Worm (Caenorhabditis elegans): ENCODE measurements around the gene nlp-63.

The nlp-63 gene

DNA sequence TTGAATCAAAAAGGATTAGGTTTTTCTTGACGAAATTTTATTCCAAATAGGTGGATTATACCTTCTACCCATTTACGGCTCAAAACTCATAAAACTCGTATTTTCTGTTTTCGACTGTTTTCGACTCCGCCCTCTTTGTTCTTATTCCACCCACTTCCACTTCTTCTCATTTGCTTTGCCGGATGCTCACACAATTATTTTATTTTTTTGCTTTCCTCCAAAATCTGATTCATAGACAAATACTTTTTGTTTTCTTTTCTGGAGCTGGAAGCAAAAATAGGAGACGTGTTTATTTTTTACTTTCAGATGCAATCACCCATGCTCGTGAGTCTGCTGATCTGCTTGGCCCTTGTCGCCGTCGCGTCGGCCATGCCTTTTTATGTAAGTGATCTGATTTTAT, at the start of gene nlp-63:
Gene nlp-63, plus strand, starts transcription at position 301 of the 400 bp plus-strand sequence.
- TF ChIP-seq elt-2 (tag; optimal IDR thresholded peaks at IDR 0.05) = no peak
- TF ChIP-seq ceh-2 (tag; optimal IDR thresholded peaks at IDR 0.05) = no peak
- TF ChIP-seq mec-3 (tag; optimal IDR thresholded peaks at IDR 0.05; ENCODE audit: borderline replicate concordance) = no peak
- no peak for TF ChIP-seq nhr-232 (tag; optimal IDR thresholded peaks at IDR 0.05)
- TF ChIP-seq lim-6 (tag; optimal IDR thresholded peaks at IDR 0.05) = no peak
- TF ChIP-seq gmeb-2 (tag; optimal IDR thresholded peaks at IDR 0.05) = no peak
- TF ChIP-seq fkh-6 (tag; optimal IDR thresholded peaks at IDR 0.05) = no peak
- TF ChIP-seq hlh-8 (tag; optimal IDR thresholded peaks at IDR 0.05) = no peak
- no peak for TF ChIP-seq lin-11 (tag; optimal IDR thresholded peaks at IDR 0.05)
- TF ChIP-seq ahr-1 (tag; optimal IDR thresholded peaks at IDR 0.05) = no peak
- TF ChIP-seq ceh-9 (tag; optimal IDR thresholded peaks at IDR 0.05) = no peak
- no peak for TF ChIP-seq ama-1 (optimal IDR thresholded peaks at IDR 0.05)
- TF ChIP-seq ceh-24 (tag; optimal IDR thresholded peaks at IDR 0.05) = no peak
- TF ChIP-seq hlh-15 (tag; optimal IDR thresholded peaks at IDR 0.05) = no peak
- no peak for TF ChIP-seq elt-4 (tag; optimal IDR thresholded peaks at IDR 0.05)
- no peak for TF ChIP-seq fax-1 (tag; optimal IDR thresholded peaks at IDR 0.05)
- TF ChIP-seq C08G9.2 (tag; optimal IDR thresholded peaks at IDR 0.05) = no peak

- TF ChIP-seq T23F11.4 (GFP tag; optimal IDR thresholded peaks at IDR 0.05) (no peak), ttx-3 (tag; optimal IDR thresholded peaks at IDR 0.05) (no peak), hlh-6 (tag; optimal IDR thresholded peaks at IDR 0.05) (no peak), ceh-14 (tag; optimal IDR thresholded peaks at IDR 0.05) (no peak), ama-1 (optimal IDR thresholded peaks at IDR 0.05) (no peak), sox-2 (GFP tag; IDR thresholded peaks at IDR 0.05) (no peak), mec-3 (tag; optimal IDR thresholded peaks at IDR 0.05; ENCODE audit: borderline replicate concordance) (no peak), ceh-2 (tag; optimal IDR thresholded peaks at IDR 0.05) (no peak), pha-4 (tag; optimal IDR thresholded peaks at IDR 0.05) (no peak), nhr-11 (tag; optimal IDR thresholded peaks at IDR 0.05) (no peak)
Measured at ce11 chrII:10105604-10106003, 49.6 kb upstream of the nlp-63 start, which contains the start of gene ZK945.4. Gene ZK945.4 (minus strand): TSS chrII:10105704.

DNA sequence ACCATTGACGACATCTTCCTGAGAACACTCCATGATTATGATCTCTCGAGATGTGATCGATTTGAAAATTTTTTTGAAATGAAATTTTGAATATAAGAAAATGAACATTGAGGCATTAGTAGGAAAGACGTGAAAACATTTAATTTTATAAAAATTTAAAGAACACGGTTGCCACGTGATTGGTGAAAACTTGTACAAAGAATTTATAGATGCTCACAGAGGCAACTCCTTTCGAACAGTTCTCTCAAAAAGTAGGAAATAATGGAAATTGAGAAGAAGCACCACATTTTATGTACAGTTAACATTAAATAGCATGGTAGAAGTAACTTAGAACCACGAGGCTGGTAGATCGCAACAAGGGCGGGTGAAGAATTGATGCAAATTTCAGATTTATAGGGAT, 48.3 kb upstream of the nlp-63 start, which contains the start of gene ZK945.6:
Gene ZK945.6, minus strand, starts transcription at position 101 of the 400 bp plus-strand sequence.
- no peak for TF ChIP-seq C08G9.2 (tag; optimal IDR thresholded peaks at IDR 0.05)

ce11 chrII:10108377-10108776, 46.8 kb upstream of the nlp-63 start, which contains the start of the genes ZK945.7 and ZK945.8:
Gene ZK945.7 (minus strand): TSS chrII:10108477.
Gene ZK945.8 (plus strand): TSS chrII:10108651.
- TF ChIP-seq ceh-48 (tag; optimal IDR thresholded peaks at IDR 0.05) (no peak), elt-4 (tag; optimal IDR thresholded peaks at IDR 0.05) (no peak), sox-2 (GFP tag; IDR thresholded peaks at IDR 0.05) (no peak), fax-1 (tag; optimal IDR thresholded peaks at IDR 0.05) (no peak), ama-1 (optimal IDR thresholded peaks at IDR 0.05) (no peak), ceh-31 (tag; optimal IDR thresholded peaks at IDR 0.05) (no peak), pha-4 (tag; optimal IDR thresholded peaks at IDR 0.05) (no peak)

- no peak for TF ChIP-seq gmeb-2 (tag; optimal IDR thresholded peaks at IDR 0.05)
- TF ChIP-seq sox-4 (tag; optimal IDR thresholded peaks at IDR 0.05) = no peak
- TF ChIP-seq lin-11 (tag; optimal IDR thresholded peaks at IDR 0.05) = no peak
- no peak for TF ChIP-seq pag-3 (tag; optimal IDR thresholded peaks at IDR 0.05; ENCODE audit: borderline replicate concordance)
- no peak for TF ChIP-seq pax-1 (tag; optimal IDR thresholded peaks at IDR 0.05)
- TF ChIP-seq ztf-16 (tag; optimal IDR thresholded peaks at IDR 0.05) = no peak
- TF ChIP-seq elt-4 (tag; optimal IDR thresholded peaks at IDR 0.05) = no peak
- TF ChIP-seq unc-3 (GFP tag; conservative IDR thresholded peaks at IDR 0.05) = no peak
- no peak for TF ChIP-seq unc-3 (tag; optimal IDR thresholded peaks at IDR 0.05)
- TF ChIP-seq ceh-31 (tag; optimal IDR thresholded peaks at IDR 0.05) = no peak
- no peak for TF ChIP-seq ceh-6 (GFP tag; optimal IDR thresholded peaks at IDR 0.05)
- no peak for TF ChIP-seq hlh-30 (tag; optimal IDR thresholded peaks at IDR 0.05; ENCODE audit: insufficient read depth)
- no peak for TF ChIP-seq dve-1 (tag; optimal IDR thresholded peaks at IDR 0.05)
- no peak for TF ChIP-seq ama-1 (optimal IDR thresholded peaks at IDR 0.05)
- TF ChIP-seq unc-86 (tag; optimal IDR thresholded peaks at IDR 0.05) = no peak
- no peak for TF ChIP-seq unc-55 (GFP tag; optimal IDR thresholded peaks at IDR 0.05)
- no peak for TF ChIP-seq ceh-2 (tag; optimal IDR thresholded peaks at IDR 0.05)
- TF ChIP-seq ceh-19 (GFP tag; optimal IDR thresholded peaks at IDR 0.05) = no peak
- TF ChIP-seq npax-4 (tag; optimal IDR thresholded peaks at IDR 0.05) = no peak
Measured at ce11 chrII:10116690-10117089, 38.5 kb upstream of the nlp-63 start.
